Worm (Caenorhabditis elegans) whole organism, L3 larva: ENCODE data around the gene atgp-1.

Source experiments
- elt-2 ChIP-seq: sonication (generic microtip); optimal IDR thresholded peaks from 2 replicates; lab custom pipeline; 2016; ENCODE audit warnings: missing genetic modification reagents, mild to moderate bottlenecking, missing genetic modification characterization, missing compliant biosample characterization
- fos-1 ChIP-seq: fragments of 150-350 bp; optimal IDR thresholded peaks from 2 replicates; lab custom pipeline; 2014; ENCODE audit warnings: missing biosample characterization, missing genetic modification characterization
- nhr-237 ChIP-seq: fragments of 150-350 bp; optimal IDR thresholded peaks from 2 replicates; lab custom pipeline; 2014; ENCODE audit warnings: missing biosample characterization, missing genetic modification characterization
- nhr-28 ChIP-seq: fragments of 150-350 bp; optimal IDR thresholded peaks from 2 replicates; lab custom pipeline; 2014; ENCODE audit warnings: missing biosample characterization, missing genetic modification characterization
- pha-4 ChIP-seq: fragments of 150-350 bp; optimal IDR thresholded peaks from 2 replicates; lab custom pipeline; 2014; ENCODE audit warnings: missing biosample characterization, missing genetic modification reagents, missing genetic modification characterization
- unc-39 ChIP-seq: sonication (generic microtip); optimal IDR thresholded peaks from 4 replicates; lab custom pipeline; 2017; ENCODE audit warnings: missing biosample characterization, missing genetic modification characterization
- ztf-11 ChIP-seq: fragments of 150-350 bp; optimal IDR thresholded peaks from 2 replicates; lab custom pipeline; 2014; ENCODE audit warnings: missing biosample characterization, missing genetic modification characterization

DNA sequence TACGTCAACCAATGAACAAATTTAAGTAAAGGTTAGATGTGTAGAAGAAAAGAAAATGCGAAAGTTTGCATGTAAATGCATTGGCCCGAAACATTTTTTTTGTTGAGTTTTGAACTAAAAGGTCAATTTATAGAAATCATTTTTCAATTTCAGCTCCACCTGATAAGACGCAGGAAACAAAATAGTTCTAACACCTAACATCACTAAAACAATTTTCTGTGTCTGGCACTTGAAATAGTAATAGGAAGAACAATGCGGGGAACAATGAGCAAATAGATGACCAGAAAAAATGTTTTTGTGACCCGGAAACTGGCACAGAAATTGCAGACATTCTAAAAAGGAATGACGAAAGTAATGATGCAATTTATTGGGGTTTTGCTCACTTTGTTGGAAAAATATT is 23.2 kb downstream of the atgp-1 start:
- TF ChIP-seq elt-2 (tag; lab: Kevin White, UChicago), result peak; percentile 59
- TF ChIP-seq unc-39 (tag; lab: Kevin White, UChicago), result no peak
- TF ChIP-seq fos-1, result no peak
- TF ChIP-seq nhr-28 (tag; lab: Kevin White, UChicago), result no peak
- TF ChIP-seq nhr-237, result no peak
- no peak for TF ChIP-seq ztf-11 (tag; lab: Kevin White, UChicago)
- TF ChIP-seq pha-4 (tag; lab: Kevin White, UChicago), result no peak
